Fruit fly (Drosophila melanogaster) whole organism, embryonic: ENCODE data around the gene ppk20.

Experiments used
- Bgb ChIP-seq: fragments of 200-800 bp; sonication (Bioruptor generic); IDR thresholded peaks from 2 replicates; pipeline ENCODE4 v1.3.6; 2022; ENCODE audit warnings: missing biosample characterization, missing genetic modification characterization; ENCODE audit not compliant: partially characterized antibody
- Blimp-1 ChIP-seq: fragments of 200-800 bp; sonication (Bioruptor generic); optimal IDR thresholded peaks from 3 replicates; lab custom pipeline; 2018; ENCODE audit warnings: missing biosample characterization, missing genetic modification characterization, mild to moderate bottlenecking, moderate library complexity, missing genetic modification reagents
- CG10979 ChIP-seq: fragments of 200-800 bp; sonication (Bioruptor generic); optimal IDR thresholded peaks from 2 replicates; lab custom pipeline; 2018; ENCODE audit warnings: missing biosample characterization, mild to moderate bottlenecking, missing genetic modification characterization, moderate library complexity
- CG11723 ChIP-seq: fragments of 200-800 bp; sonication (Bioruptor generic); optimal IDR thresholded peaks from 2 replicates; lab custom pipeline; 2017; ENCODE audit warnings: missing biosample characterization, mild to moderate bottlenecking, missing genetic modification characterization
- CG12071 ChIP-seq: fragments of 200-800 bp; sonication (Bioruptor generic); optimal IDR thresholded peaks from 3 replicates; lab custom pipeline; 2018; ENCODE audit warnings: missing biosample characterization, mild to moderate bottlenecking, missing genetic modification characterization
- CG1647 ChIP-seq: fragments of 200-800 bp; sonication (Bioruptor generic); optimal IDR thresholded peaks from 3 replicates; lab custom pipeline; 2016; ENCODE audit warnings: missing biosample characterization, missing genetic modification characterization
- CG16815 ChIP-seq: fragments of 200-800 bp; sonication (Bioruptor generic); optimal IDR thresholded peaks from 3 replicates; lab custom pipeline; 2017; ENCODE audit warnings: missing biosample characterization, mild to moderate bottlenecking, missing genetic modification characterization
- CG17802 ChIP-seq: fragments of 200-800 bp; sonication (Bioruptor generic); optimal IDR thresholded peaks from 2 replicates; lab custom pipeline; 2018; ENCODE audit warnings: missing biosample characterization, mild to moderate bottlenecking, missing genetic modification characterization, moderate library complexity
- CG1792 ChIP-seq: fragments of 200-800 bp; sonication (Bioruptor generic); optimal IDR thresholded peaks from 2 replicates; lab custom pipeline; 2016; ENCODE audit warnings: missing biosample characterization, missing genetic modification characterization
- CG18011 ChIP-seq: fragments of 200-800 bp; sonication (Bioruptor generic); optimal IDR thresholded peaks from 2 replicates; lab custom pipeline; 2017; ENCODE audit warnings: missing biosample characterization, missing genetic modification characterization, mild to moderate bottlenecking, moderate library complexity, missing genotype
- CG2875 ChIP-seq: fragments of 200-800 bp; sonication (Bioruptor generic); optimal IDR thresholded peaks from 2 replicates; lab custom pipeline; 2017; ENCODE audit warnings: missing biosample characterization, mild to moderate bottlenecking, missing genetic modification characterization, missing genetic modification reagents
- CG2889 ChIP-seq: fragments of 200-800 bp; sonication (Bioruptor generic); IDR thresholded peaks from 3 replicates; pipeline ENCODE4 v1.3.6; 2022; ENCODE audit warnings: missing biosample characterization, missing genetic modification characterization
- CG3163 ChIP-seq: fragments of 200-800 bp; sonication (Bioruptor generic); optimal IDR thresholded peaks from 3 replicates; lab custom pipeline; 2016; ENCODE audit warnings: missing biosample characterization, missing genetic modification characterization
- CG32532 ChIP-seq: fragments of 200-800 bp; sonication (Bioruptor generic); IDR thresholded peaks from 2 replicates; pipeline ENCODE4 v1.3.6; 2022; ENCODE audit warnings: missing biosample characterization, missing genetic modification characterization
- CG33213 ChIP-seq: fragments of 200-800 bp; sonication (Bioruptor generic); optimal IDR thresholded peaks from 3 replicates; lab custom pipeline; 2016; ENCODE audit warnings: missing biosample characterization, missing genetic modification characterization
- CG6654 ChIP-seq: fragments of 200-800 bp; sonication (Bioruptor generic); optimal IDR thresholded peaks from 2 replicates; lab custom pipeline; 2017; ENCODE audit warnings: missing biosample characterization, mild to moderate bottlenecking, missing genetic modification characterization
- CG6854 ChIP-seq: fragments of 200-800 bp; sonication (Bioruptor generic); optimal IDR thresholded peaks from 3 replicates; lab custom pipeline; 2017; ENCODE audit warnings: missing biosample characterization, mild to moderate bottlenecking, missing genetic modification characterization
- CG7928 ChIP-seq: fragments of 200-800 bp; sonication (Bioruptor generic); optimal IDR thresholded peaks from 2 replicates; lab custom pipeline; 2017; ENCODE audit warnings: missing biosample characterization, mild to moderate bottlenecking, missing genetic modification characterization
- CTCF ChIP-seq: fragments of 200-800 bp; sonication (Bioruptor generic); optimal IDR thresholded peaks from 2 replicates; lab custom pipeline; 2017; ENCODE audit warnings: missing biosample characterization, mild to moderate bottlenecking, missing genetic modification characterization, moderate library complexity
- CoRest ChIP-seq: fragments of 200-800 bp; sonication (Bioruptor generic); optimal IDR thresholded peaks from 3 replicates; lab custom pipeline; 2018; ENCODE audit warnings: missing biosample characterization, mild to moderate bottlenecking, missing genetic modification characterization, moderate library complexity
- D19A ChIP-seq: fragments of 200-800 bp; optimal IDR thresholded peaks from 3 replicates; lab custom pipeline; 2019; ENCODE audit warnings: missing biosample characterization, mild to moderate bottlenecking, missing genetic modification characterization, moderate library complexity
- Drgx ChIP-seq: fragments of 200-800 bp; sonication (Bioruptor generic); IDR thresholded peaks from 2 replicates; pipeline ENCODE4 v1.3.6; 2022; ENCODE audit warnings: missing biosample characterization, missing genetic modification characterization
- Gug ChIP-seq: fragments of 200-800 bp; sonication (Bioruptor generic); IDR thresholded peaks from 4 replicates; pipeline ENCODE4 v1.3.6; 2022; ENCODE audit warnings: missing biosample characterization, missing genetic modification characterization
- HLH3B ChIP-seq: fragments of 200-800 bp; sonication (Bioruptor generic); IDR thresholded peaks from 2 replicates; pipeline ENCODE4 v1.3.6; 2022; ENCODE audit warnings: missing biosample characterization, missing genetic modification characterization
- Hand ChIP-seq: fragments of 200-800 bp; sonication (Bioruptor generic); optimal IDR thresholded peaks from 2 replicates; lab custom pipeline; 2017; ENCODE audit warnings: mild to moderate bottlenecking, missing biosample characterization, missing genetic modification reagents, missing genetic modification characterization
- Lim3 ChIP-seq: fragments of 200-800 bp; sonication (Bioruptor generic); IDR thresholded peaks from 2 replicates; pipeline ENCODE4 v1.3.6; 2022; ENCODE audit warnings: missing biosample characterization, missing genetic modification characterization
- MESR4 ChIP-seq: fragments of 200-800 bp; sonication (Bioruptor generic); optimal IDR thresholded peaks from 2 replicates; lab custom pipeline; 2018; ENCODE audit warnings: missing biosample characterization, mild to moderate bottlenecking, missing genetic modification characterization, moderate library complexity
- Myb ChIP-seq: fragments of 200-800 bp; sonication (Bioruptor generic); optimal IDR thresholded peaks from 2 replicates; lab custom pipeline; 2016; ENCODE audit warnings: missing biosample characterization, missing genetic modification characterization
- Ptx1 ChIP-seq: fragments of 200-800 bp; sonication (Bioruptor generic); IDR thresholded peaks from 2 replicates; pipeline ENCODE4 v1.3.6; 2022; ENCODE audit warnings: missing biosample characterization, missing genetic modification characterization
- Vsx1 ChIP-seq: fragments of 200-800 bp; sonication (Bioruptor generic); optimal IDR thresholded peaks from 2 replicates; lab custom pipeline; 2017; ENCODE audit warnings: missing biosample characterization, mild to moderate bottlenecking, missing genetic modification characterization, missing genetic modification reagents
- YL-1 ChIP-seq: fragments of 200-800 bp; sonication (Bioruptor generic); optimal IDR thresholded peaks from 3 replicates; lab custom pipeline; 2017; ENCODE audit warnings: missing biosample characterization, mild to moderate bottlenecking, missing genetic modification characterization
- bcd ChIP-seq: fragments of 200-800 bp; sonication (Bioruptor generic); optimal IDR thresholded peaks from 2 replicates; lab custom pipeline; 2017; ENCODE audit warnings: missing biosample characterization, mild to moderate bottlenecking, missing genetic modification characterization
- chif ChIP-seq, 2 experiments: fragments of 200-800 bp; sonication (Bioruptor generic); optimal IDR thresholded peaks; 3 replicates each; lab custom pipeline; 2016; ENCODE audit warnings: missing biosample characterization in 2 of 2, missing genetic modification characterization in 2 of 2
- ci ChIP-seq: fragments of 200-800 bp; sonication (Bioruptor generic); IDR thresholded peaks from 3 replicates; pipeline ENCODE4 v1.3.6; 2022; ENCODE audit warnings: missing biosample characterization, missing genetic modification characterization
- fd3F ChIP-seq: fragments of 200-800 bp; sonication (Bioruptor generic); optimal IDR thresholded peaks from 2 replicates; lab custom pipeline; 2018; ENCODE audit warnings: missing biosample characterization, mild to moderate bottlenecking, missing genetic modification characterization, moderate library complexity
- fd96Cb ChIP-seq: fragments of 200-800 bp; sonication (Bioruptor generic); optimal IDR thresholded peaks from 2 replicates; lab custom pipeline; 2018; ENCODE audit warnings: missing biosample characterization, mild to moderate bottlenecking, missing genetic modification characterization, moderate library complexity
- fru ChIP-seq: fragments of >200 bp; optimal IDR thresholded peaks from 2 replicates; lab custom pipeline; 2017
- fu2 ChIP-seq: fragments of 200-800 bp; sonication (Bioruptor generic); optimal IDR thresholded peaks from 2 replicates; lab custom pipeline; 2016; ENCODE audit warnings: missing biosample characterization, missing genetic modification characterization
- hb ChIP-seq: fragments of 200-800 bp; sonication (Bioruptor generic); IDR thresholded peaks from 3 replicates; pipeline ENCODE4 v1.3.6; 2022; ENCODE audit warnings: missing biosample characterization, missing genetic modification characterization; ENCODE audit not compliant: partially characterized antibody
- ken ChIP-seq: fragments of 200-800 bp; sonication (Bioruptor generic); IDR thresholded peaks from 3 replicates; pipeline ENCODE4 v1.3.6; 2022; ENCODE audit warnings: missing biosample characterization, missing genetic modification characterization
- nom ChIP-seq: fragments of 200-800 bp; sonication (Bioruptor generic); optimal IDR thresholded peaks from 2 replicates; lab custom pipeline; 2017; ENCODE audit warnings: missing biosample characterization, missing genetic modification characterization, mild to moderate bottlenecking, moderate library complexity, missing genetic modification reagents
- oc ChIP-seq: fragments of 200-800 bp; sonication (Bioruptor generic); optimal IDR thresholded peaks from 2 replicates; lab custom pipeline; 2018; ENCODE audit warnings: missing biosample characterization, mild to moderate bottlenecking, missing genetic modification characterization, moderate library complexity
- pho ChIP-seq: fragments of 200-800 bp; sonication (Bioruptor generic); optimal IDR thresholded peaks from 2 replicates; lab custom pipeline; 2016; ENCODE audit warnings: missing biosample characterization, missing genetic modification characterization
- pros ChIP-seq: fragments of 200-800 bp; sonication (Bioruptor generic); optimal IDR thresholded peaks from 3 replicates; lab custom pipeline; 2019; ENCODE audit warnings: missing biosample characterization, mild to moderate bottlenecking, missing genetic modification characterization, moderate library complexity
- row ChIP-seq: fragments of 200-800 bp; sonication (Bioruptor generic); IDR thresholded peaks from 3 replicates; pipeline ENCODE4 v1.3.6; 2022; ENCODE audit warnings: missing biosample characterization, missing genetic modification characterization
- sc ChIP-seq, 3 experiments: fragments of >200 bp in 2 of 3; fragments of 200-800 bp in 1 of 3; sonication (Bioruptor generic) in 1 of 3; optimal IDR thresholded peaks; 2 replicates in 2 of 3; 3 replicates in 1 of 3; lab custom pipeline; 2017; ENCODE audit warnings: mild to moderate bottlenecking in 1 of 3, missing biosample characterization in 1 of 3, missing genetic modification characterization in 1 of 3, missing genetic modification reagents in 1 of 3
- schlank ChIP-seq: fragments of 200-800 bp; sonication (Bioruptor generic); optimal IDR thresholded peaks from 2 replicates; lab custom pipeline; 2018; ENCODE audit warnings: missing biosample characterization, mild to moderate bottlenecking, missing genetic modification characterization
- sima ChIP-seq: fragments of 200-800 bp; sonication (Bioruptor generic); optimal IDR thresholded peaks from 2 replicates; lab custom pipeline; 2016; ENCODE audit warnings: missing biosample characterization, missing genetic modification characterization
- tio ChIP-seq: fragments of 200-800 bp; sonication (Bioruptor generic); optimal IDR thresholded peaks from 2 replicates; lab custom pipeline; 2017; ENCODE audit warnings: missing biosample characterization, missing genetic modification characterization, inconsistent platforms
- tna ChIP-seq: fragments of 200-800 bp; sonication (Bioruptor generic); IDR thresholded peaks from 2 replicates; pipeline ENCODE4 v1.3.6; 2022; ENCODE audit warnings: missing biosample characterization, missing genetic modification characterization; ENCODE audit not compliant: partially characterized antibody
- trh ChIP-seq: fragments of 200-800 bp; sonication (Bioruptor generic); optimal IDR thresholded peaks from 2 replicates; lab custom pipeline; 2016; ENCODE audit warnings: missing biosample characterization, missing genetic modification characterization
- twi ChIP-seq: fragments of 200-800 bp; optimal IDR thresholded peaks from 2 replicates; lab custom pipeline; 2019; ENCODE audit warnings: missing biosample characterization, mild to moderate bottlenecking, missing genetic modification characterization, moderate library complexity

ppk20 gene

DNA sequence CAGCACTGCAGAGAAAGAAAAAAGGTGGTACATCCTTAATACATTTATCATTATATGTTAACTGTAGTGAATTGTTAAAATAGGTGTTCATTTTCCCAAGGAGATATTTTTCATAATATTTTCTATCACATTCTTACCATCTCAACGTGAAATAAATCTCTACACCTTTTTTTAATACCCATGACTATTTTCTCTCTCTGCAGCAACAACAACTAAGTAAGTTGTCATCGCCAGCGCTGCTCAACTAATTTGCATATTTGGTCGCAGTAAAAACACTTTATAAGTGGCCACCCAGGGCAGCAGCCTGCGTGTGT lies 21.8 kb upstream of the ppk20 start (continued):
- TF ChIP-seq Myb: no peak
- TF ChIP-seq CG1647 (GFP tag; lab: Kevin White, UChicago): no peak
- no peak for TF ChIP-seq Gug (GFP tag; lab: Robert Waterston, UW)
- TF ChIP-seq ken (GFP tag; lab: Robert Waterston, UW): no peak
- no peak for TF ChIP-seq CG32532
- TF ChIP-seq CTCF (GFP tag; lab: Kevin White, UChicago): no peak
- no peak for TF ChIP-seq fru (lab: Kevin White, UChicago)
- TF ChIP-seq Lim3 (GFP tag; lab: Robert Waterston, UW): no peak
- TF ChIP-seq nom (GFP tag; lab: Kevin White, UChicago): no peak
- no peak for TF ChIP-seq CG2889 (GFP tag; lab: Robert Waterston, UW)
- no peak for TF ChIP-seq CG33213 (GFP tag; lab: Kevin White, UChicago)
- TF ChIP-seq CG17802 (tag; lab: Kevin White, UChicago): no peak
- no peak for TF ChIP-seq fd3F
- no peak for TF ChIP-seq hb
- TF ChIP-seq CG3163: no peak
- no peak for TF ChIP-seq D19A
- TF ChIP-seq MESR4 (GFP tag; lab: Kevin White, UChicago): no peak
- TF ChIP-seq chif (GFP tag; optimal IDR thresholded peaks at IDR 0.05; lab: Kevin White, UChicago): peak; percentile 4 to 46
- TF ChIP-seq row (GFP tag; lab: Robert Waterston, UW): peak; percentile 68
- no peak for TF ChIP-seq Hand
- TF ChIP-seq CG10979 (tag; lab: Kevin White, UChicago): peak; percentile 68
- TF ChIP-seq Blimp-1 (GFP tag; lab: Kevin White, UChicago): peak; percentile 67
- TF ChIP-seq tio (GFP tag; lab: Kevin White, UChicago): no peak
- no peak for TF ChIP-seq Bgb (GFP tag; lab: Robert Waterston, UW)
- peak; percentile 29; the same call in 1 of the 2 replicates for TF ChIP-seq Ptx1 (GFP tag; lab: Robert Waterston, UW)
- peak; percentile 59 for TF ChIP-seq fd96Cb (tag; lab: Kevin White, UChicago)
- TF ChIP-seq Vsx1 (GFP tag; lab: Kevin White, UChicago): no peak
- TF ChIP-seq HLH3B (GFP tag; lab: Robert Waterston, UW): no peak
- TF ChIP-seq bcd: no peak
- TF ChIP-seq sima (GFP tag; lab: Kevin White, UChicago): no peak
- TF ChIP-seq CG2875 (GFP tag; lab: Kevin White, UChicago): peak; percentile 5
- TF ChIP-seq pho (GFP tag; lab: Kevin White, UChicago): no peak
- peak; percentile 48 for TF ChIP-seq CoRest
- TF ChIP-seq oc: peak; percentile 44
- peak; percentile 0 for TF ChIP-seq CG11723 (GFP tag; lab: Kevin White, UChicago)
- TF ChIP-seq CG6654 (GFP tag; lab: Kevin White, UChicago): no peak
- no peak for TF ChIP-seq trh (GFP tag; lab: Kevin White, UChicago)
- TF ChIP-seq ci (GFP tag; lab: Robert Waterston, UW): no peak
- no peak for TF ChIP-seq CG1792 (GFP tag; lab: Kevin White, UChicago)
- TF ChIP-seq schlank (tag; lab: Kevin White, UChicago): no peak
- TF ChIP-seq Drgx (GFP tag; lab: Robert Waterston, UW): 0 out of 2 replicates have a peak, but pooled peaks have one; percentile 29
- peak; percentile 9 for TF ChIP-seq CG12071
- no peak for TF ChIP-seq sc (optimal IDR thresholded peaks at IDR 0.05; lab: Kevin White, UChicago)
- no peak for TF ChIP-seq sc (GFP tag; optimal IDR thresholded peaks at IDR 0.05; lab: Kevin White, UChicago)
- TF ChIP-seq pros: no peak
- TF ChIP-seq YL-1 (GFP tag; lab: Kevin White, UChicago): no peak
- TF ChIP-seq CG7928 (GFP tag; lab: Kevin White, UChicago): no peak
- TF ChIP-seq fu2 (GFP tag; lab: Kevin White, UChicago): no peak
- no peak for TF ChIP-seq tna
- no peak for TF ChIP-seq twi (tag; lab: Kevin White, UChicago)
- no peak for TF ChIP-seq CG18011 (GFP tag; lab: Kevin White, UChicago)
- TF ChIP-seq CG6854 (GFP tag; lab: Kevin White, UChicago): no peak
- TF ChIP-seq CG16815 (GFP tag; lab: Kevin White, UChicago): no peak
